Fruit fly (Drosophila melanogaster) whole organism, wandering third instar larva: ENCODE measurements around the gene Scsalpha2.

ENCODE experiments used
- Vsx2 ChIP-seq: fragments of 200-300, 225-300 bp; sonication (Bioruptor generic); optimal IDR thresholded peaks from 2 replicates; lab custom pipeline; 2018; ENCODE audit warnings: missing biosample characterization, missing genetic modification characterization; ENCODE audit not compliant: partially characterized antibody
- br ChIP-seq: fragments of 200-800 bp; sonication (Bioruptor generic); optimal IDR thresholded peaks from 2 replicates; lab custom pipeline; 2016; ENCODE audit warnings: missing biosample characterization, missing genetic modification characterization
- jim ChIP-seq: fragments of 175-275, 200-325 bp; sonication (Bioruptor generic); optimal IDR thresholded peaks from 2 replicates; lab custom pipeline; 2016; ENCODE audit warnings: missing biosample characterization, mild to moderate bottlenecking, missing genetic modification characterization

DNA sequence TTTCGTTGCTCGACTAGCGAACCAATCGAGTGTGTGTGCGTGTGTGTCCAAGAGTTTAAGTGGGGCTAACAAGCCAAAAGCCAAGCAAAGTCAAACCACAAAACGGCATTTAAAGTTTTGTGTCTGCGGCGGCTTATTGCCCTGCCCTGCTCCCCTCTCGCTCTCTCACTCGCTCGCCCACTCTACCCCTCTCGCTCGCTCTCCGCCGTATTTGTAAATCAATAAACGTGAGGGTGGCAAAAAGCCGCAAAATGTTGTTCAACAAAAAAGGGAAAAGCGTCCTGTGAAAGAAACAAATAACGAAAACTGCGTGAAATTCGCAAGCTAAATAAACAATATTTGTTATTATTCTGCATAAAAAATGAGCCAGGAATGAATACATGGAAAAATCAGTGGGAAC is 36.9 kb upstream of the Scsalpha2 start:
- no peak for TF ChIP-seq jim (GFP tag; lab: Kevin White, UChicago)
- TF ChIP-seq Vsx2 (GFP tag; lab: Kevin White, UChicago): no peak
- no peak for TF ChIP-seq br (GFP tag; lab: Kevin White, UChicago)
